Worm (Caenorhabditis elegans) whole organism, L1 larva: Measurements from ENCODE around the gene osm-9.

ENCODE experiments used
- aha-1 ChIP-seq: fragments of 150-350 bp; optimal IDR thresholded peaks from 2 replicates; lab custom pipeline; 2014; ENCODE audit warnings: missing biosample characterization, missing genetic modification characterization
- alr-1 ChIP-seq: fragments of 200-800 bp; sonication (Bioruptor generic); optimal IDR thresholded peaks from 2 replicates; lab custom pipeline; 2018; ENCODE audit warnings: borderline replicate concordance, mild to moderate bottlenecking, missing genetic modification characterization, missing compliant biosample characterization
- aly-2 ChIP-seq: fragments of 150-350 bp; optimal IDR thresholded peaks from 2 replicates; lab custom pipeline; 2014; ENCODE audit warnings: missing biosample characterization, missing genetic modification characterization
- ama-1 ChIP-seq: fragments of 150-350 bp; optimal IDR thresholded peaks from 2 replicates; lab custom pipeline; 2014
- ceh-8 ChIP-seq: fragments of 200-800 bp; sonication (Bioruptor generic); optimal IDR thresholded peaks from 2 replicates; lab custom pipeline; 2018; ENCODE audit warnings: mild to moderate bottlenecking, missing genetic modification characterization, moderate library complexity, missing compliant biosample characterization
- ceh-82 ChIP-seq, 3 experiments: fragments of 150-350 bp in 1 of 3; sonication (generic microtip) in 2 of 3; optimal IDR thresholded peaks; 2 replicates each; lab custom pipeline; 2014 to 2017; ENCODE audit warnings: missing biosample characterization in 3 of 3, missing genetic modification characterization in 3 of 3
- ceh-88 ChIP-seq: fragments of 200-800 bp; sonication (Bioruptor generic); IDR thresholded peaks from 2 replicates; pipeline ENCODE4 v1.3.6; 2022; ENCODE audit warnings: missing genetic modification characterization, missing compliant biosample characterization
- dpl-1 ChIP-seq, 3 experiments: fragments of 150-350 bp in 2 of 3; sonication (generic microtip) in 1 of 3; optimal IDR thresholded peaks; 2 replicates each; lab custom pipeline; 2014 to 2017; ENCODE audit warnings: missing biosample characterization in 3 of 3, missing genetic modification characterization in 3 of 3, missing genetic modification reagents in 3 of 3
- efl-1 ChIP-seq, 4 experiments: fragments of 150-350 bp; optimal IDR thresholded peaks in 3 of 4; peaks in 1 of 4; 1 replicate in 1 of 4; 2 replicates in 3 of 4; lab custom pipeline; 2014; ENCODE audit warnings: missing biosample characterization in 2 of 4, missing genetic modification characterization in 2 of 4, missing genetic modification reagents in 2 of 4
- egl-13 ChIP-seq: sonication (generic microtip); optimal IDR thresholded peaks from 2 replicates; lab custom pipeline; 2016; ENCODE audit warnings: missing genotype, missing genetic modification reagents, missing genetic modification characterization, missing compliant biosample characterization
- elt-2 ChIP-seq: sonication (generic microtip); optimal IDR thresholded peaks from 2 replicates; lab custom pipeline; 2016; ENCODE audit warnings: missing genetic modification characterization, mild to moderate bottlenecking, inconsistent platforms, missing compliant biosample characterization, missing genetic modification reagents
- fkh-8 ChIP-seq: sonication (generic microtip); optimal IDR thresholded peaks from 2 replicates; lab custom pipeline; 2016; ENCODE audit warnings: mild to moderate bottlenecking, missing genetic modification characterization, missing compliant biosample characterization
- fos-1 ChIP-seq: fragments of 150-350 bp; optimal IDR thresholded peaks from 2 replicates; lab custom pipeline; 2014; ENCODE audit warnings: missing biosample characterization, missing genetic modification characterization
- hlh-17 ChIP-seq: fragments of 200-800 bp; sonication (Bioruptor generic); optimal IDR thresholded peaks from 2 replicates; lab custom pipeline; 2018; ENCODE audit warnings: missing genetic modification characterization, mild to moderate bottlenecking, missing compliant biosample characterization, moderate library complexity, borderline replicate concordance
- hlh-4 ChIP-seq: sonication (generic microtip); optimal IDR thresholded peaks from 2 replicates; lab custom pipeline; 2016; ENCODE audit warnings: mild to moderate bottlenecking, missing genetic modification characterization, missing compliant biosample characterization
- lin-13 ChIP-seq: fragments of 150-350 bp; optimal IDR thresholded peaks from 2 replicates; lab custom pipeline; 2014; ENCODE audit warnings: missing biosample characterization, missing genetic modification reagents, missing genetic modification characterization
- lin-14 ChIP-seq: fragments of 200-800 bp; sonication (Bioruptor generic); optimal IDR thresholded peaks from 2 replicates; lab custom pipeline; 2018; ENCODE audit warnings: mild to moderate bottlenecking, missing genetic modification characterization, moderate library complexity, missing compliant biosample characterization
- mab-9 ChIP-seq: fragments of 200-800 bp; sonication (Bioruptor generic); IDR thresholded peaks from 2 replicates; pipeline ENCODE4 v1.3.6; 2022; ENCODE audit warnings: missing genetic modification reagents, missing genetic modification characterization, missing compliant biosample characterization
- mdl-1 ChIP-seq, 2 experiments: fragments of 150-350 bp; optimal IDR thresholded peaks; 2 replicates each; lab custom pipeline; 2014 to 2017; ENCODE audit warnings: missing biosample characterization in 2 of 2, missing genetic modification characterization in 2 of 2, inconsistent platforms in 1 of 2
- mep-1 ChIP-seq: fragments of 150-350 bp; optimal IDR thresholded peaks from 2 replicates; lab custom pipeline; 2014; ENCODE audit warnings: missing biosample characterization, missing genetic modification characterization
- nhr-11 ChIP-seq: fragments of 150-350 bp; optimal IDR thresholded peaks from 2 replicates; lab custom pipeline; 2014; ENCODE audit warnings: missing biosample characterization, missing genetic modification characterization
- nhr-19 ChIP-seq: fragments of 200-800 bp; sonication (Bioruptor generic); conservative IDR thresholded peaks from 2 replicates; pipeline ENCODE4 v1.3.6; 2022; ENCODE audit warnings: missing genetic modification characterization, missing compliant biosample characterization
- nhr-20 ChIP-seq: sonication (generic microtip); optimal IDR thresholded peaks from 2 replicates; lab custom pipeline; 2016; ENCODE audit warnings: mild to moderate bottlenecking, missing genetic modification characterization, missing compliant biosample characterization
- nhr-47 ChIP-seq: sonication (generic microtip); optimal IDR thresholded peaks from 2 replicates; lab custom pipeline; 2016; ENCODE audit warnings: mild to moderate bottlenecking, missing genetic modification characterization, moderate library complexity, missing compliant biosample characterization
- nhr-85 ChIP-seq: sonication (generic microtip); peaks from one replicate; lab custom pipeline; 2016; ENCODE audit warnings: missing genetic modification characterization, inconsistent platforms, missing compliant biosample characterization
- pag-3 ChIP-seq: sonication (generic microtip); optimal IDR thresholded peaks from 2 replicates; lab custom pipeline; 2017; ENCODE audit warnings: missing genetic modification characterization, mild to moderate bottlenecking, missing compliant biosample characterization, antibody characterized with exemption, borderline replicate concordance; ENCODE audit not compliant: insufficient read depth
- snu-23 ChIP-seq: sonication (generic microtip); optimal IDR thresholded peaks from 2 replicates; lab custom pipeline; 2016; ENCODE audit warnings: missing genetic modification characterization, missing compliant biosample characterization
- sox-4 ChIP-seq: sonication (generic microtip); optimal IDR thresholded peaks from 2 replicates; lab custom pipeline; 2016; ENCODE audit warnings: missing genetic modification characterization, missing compliant biosample characterization
- sup-37 ChIP-seq: fragments of 200-800 bp; sonication (Bioruptor generic); optimal IDR thresholded peaks from 2 replicates; lab custom pipeline; 2018; ENCODE audit warnings: mild to moderate bottlenecking, missing genetic modification characterization, missing compliant biosample characterization
- tlp-1 ChIP-seq: fragments of 150-350 bp; optimal IDR thresholded peaks from 2 replicates; lab custom pipeline; 2014; ENCODE audit warnings: missing biosample characterization, missing genetic modification characterization
- unc-130 ChIP-seq: fragments of 150-350 bp; optimal IDR thresholded peaks from 2 replicates; lab custom pipeline; 2017; ENCODE audit warnings: missing biosample characterization, missing genetic modification characterization, inconsistent platforms
- unc-86 ChIP-seq: sonication (generic microtip); optimal IDR thresholded peaks from 2 replicates; lab custom pipeline; 2016; ENCODE audit warnings: missing genetic modification characterization, missing compliant biosample characterization
- vab-15 ChIP-seq: sonication (generic microtip); optimal IDR thresholded peaks from 2 replicates; lab custom pipeline; 2017; ENCODE audit warnings: missing genotype, mild to moderate bottlenecking, missing genetic modification characterization, missing compliant biosample characterization
- zag-1 ChIP-seq: fragments of 150-350 bp; optimal IDR thresholded peaks from 2 replicates; lab custom pipeline; 2014; ENCODE audit warnings: missing biosample characterization, missing genetic modification characterization
- zip-4 ChIP-seq: fragments of 200-800 bp; sonication (Bioruptor generic); optimal IDR thresholded peaks from 2 replicates; lab custom pipeline; 2018; ENCODE audit warnings: mild to moderate bottlenecking, missing genetic modification characterization, moderate library complexity, missing compliant biosample characterization

Gene osm-9

DNA sequence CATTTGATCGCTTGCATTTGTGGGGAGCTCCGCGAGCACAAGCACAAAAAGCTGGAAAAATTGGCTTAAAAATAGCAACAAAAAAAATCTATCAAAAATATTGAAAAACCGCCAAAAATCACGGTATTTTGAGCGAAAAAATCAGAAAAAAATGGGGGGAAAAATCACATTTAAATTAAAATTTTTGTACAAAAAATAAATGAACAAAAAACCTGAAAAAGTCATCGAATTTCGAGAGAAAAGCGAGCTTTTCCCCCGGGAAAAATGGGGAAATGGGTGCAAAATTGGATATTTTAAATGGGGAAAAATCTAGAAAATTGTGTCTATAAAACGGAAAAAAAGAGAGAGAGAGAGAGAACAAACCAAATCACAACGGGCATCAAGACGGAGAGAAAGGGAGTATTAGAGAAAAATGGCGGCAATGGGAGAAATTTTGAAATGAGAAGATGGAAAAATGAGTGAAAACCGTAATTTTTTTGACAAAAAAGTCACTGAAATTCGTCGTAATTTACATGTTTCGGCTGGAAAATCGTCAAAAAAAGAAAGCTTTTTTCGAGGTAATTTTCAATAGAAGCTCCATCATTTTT lies 47.7 kb downstream of the osm-9 start, which contains the start of gene ced-10:
Gene ced-10 (minus strand): TSS at position 51 of the 587 bp plus-strand sequence.
- TF ChIP-seq mab-9 (no peak), hlh-4 (tag; lab: Kevin White, UChicago) (no peak), dpl-1 (GFP tag; optimal IDR thresholded peaks at IDR 0.05; lab: Kevin White, UChicago) (peak in 2 of 3 experiments; percentile 1 to 10), efl-1 (optimal IDR thresholded peaks at IDR 0.05; lab: Kevin White, UChicago) (peak in 1 of 2 experiments; percentile 3), efl-1 (GFP tag; optimal IDR thresholded peaks at IDR 0.05 in 1 of 2; lab: Kevin White, UChicago) (peak; percentile 21 to 93), fos-1 (tag; lab: Kevin White, UChicago) (no peak)

DNA sequence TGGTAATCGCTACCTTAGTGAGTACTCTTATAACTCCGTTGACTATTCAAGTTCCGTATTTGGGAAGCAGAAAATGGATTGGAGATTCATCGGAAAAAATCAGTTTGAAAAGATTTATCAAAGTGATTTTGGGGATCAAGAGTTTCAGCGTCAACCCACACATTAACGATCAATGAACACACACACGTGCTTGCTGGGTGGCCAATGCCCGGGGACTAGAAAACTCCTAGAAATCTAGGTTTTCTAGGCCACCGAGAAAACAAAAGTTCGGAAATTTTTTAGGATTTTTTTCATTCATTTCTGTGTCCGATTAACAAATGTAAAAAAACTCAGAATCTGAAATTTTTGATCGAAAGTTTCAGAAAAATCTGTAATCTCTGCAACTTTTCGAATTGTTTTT lies 51.3 kb downstream of the osm-9 start:
- TF ChIP-seq efl-1 (optimal IDR thresholded peaks at IDR 0.05; lab: Kevin White, UChicago) = peak in 1 of 2 experiments; percentile 11
- TF ChIP-seq efl-1 (GFP tag; optimal IDR thresholded peaks at IDR 0.05 in 1 of 2; lab: Kevin White, UChicago) = peak in 1 of 2 experiments; percentile 61
- no peak for TF ChIP-seq nhr-20 (tag; lab: Kevin White, UChicago)
- TF ChIP-seq ceh-88 = no peak
- 0 out of 2 replicates have a peak, but pooled peaks have one; percentile 20 for TF ChIP-seq nhr-19 (GFP tag; lab: Robert Waterston, UW)
- TF ChIP-seq, all 84 proteins: peak for 2

DNA sequence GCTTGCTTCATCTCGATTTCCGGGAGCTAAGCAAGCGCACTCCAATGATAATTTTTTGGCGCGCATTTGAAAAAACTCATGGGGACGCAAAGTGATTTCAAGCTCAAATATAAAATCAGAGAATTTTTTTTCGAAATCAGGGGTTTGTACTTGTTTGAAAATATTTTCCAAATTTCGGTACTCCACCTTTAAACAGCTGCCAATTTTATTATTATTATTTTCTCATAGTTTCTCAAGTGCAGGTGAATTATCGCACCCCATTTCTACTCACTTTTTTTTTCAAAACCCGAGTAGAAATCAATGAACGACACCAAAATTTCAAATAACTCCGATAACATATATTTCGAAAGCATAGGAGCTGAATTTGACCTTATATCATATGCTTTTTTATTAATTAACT lies 53.1 kb downstream of the osm-9 start, which contains the start of gene srz-83:
Gene srz-83 (plus strand): TSS at position 301 of the 400 bp plus-strand sequence.
- TF ChIP-seq mep-1 (tag; lab: Kevin White, UChicago) = no peak
- no peak for TF ChIP-seq ama-1 (lab: Kevin White, UChicago)
- no peak for TF ChIP-seq ceh-8 (GFP tag; lab: Kevin White, UChicago)
- no peak for TF ChIP-seq tlp-1
- no peak for TF ChIP-seq nhr-47 (tag; lab: Kevin White, UChicago)
- TF ChIP-seq ceh-82 (tag; optimal IDR thresholded peaks at IDR 0.05; lab: Kevin White, UChicago) = no peak
- no peak for TF ChIP-seq nhr-85
- no peak for TF ChIP-seq aha-1 (tag; lab: Kevin White, UChicago)
- TF ChIP-seq unc-130 (tag; lab: Kevin White, UChicago) = no peak
- TF ChIP-seq elt-2 (tag; lab: Kevin White, UChicago) = no peak
- no peak for TF ChIP-seq zip-4 (GFP tag; lab: Kevin White, UChicago)
- no peak for TF ChIP-seq nhr-20 (tag; lab: Kevin White, UChicago)
- TF ChIP-seq lin-13 (GFP tag; lab: Kevin White, UChicago) = no peak

DNA sequence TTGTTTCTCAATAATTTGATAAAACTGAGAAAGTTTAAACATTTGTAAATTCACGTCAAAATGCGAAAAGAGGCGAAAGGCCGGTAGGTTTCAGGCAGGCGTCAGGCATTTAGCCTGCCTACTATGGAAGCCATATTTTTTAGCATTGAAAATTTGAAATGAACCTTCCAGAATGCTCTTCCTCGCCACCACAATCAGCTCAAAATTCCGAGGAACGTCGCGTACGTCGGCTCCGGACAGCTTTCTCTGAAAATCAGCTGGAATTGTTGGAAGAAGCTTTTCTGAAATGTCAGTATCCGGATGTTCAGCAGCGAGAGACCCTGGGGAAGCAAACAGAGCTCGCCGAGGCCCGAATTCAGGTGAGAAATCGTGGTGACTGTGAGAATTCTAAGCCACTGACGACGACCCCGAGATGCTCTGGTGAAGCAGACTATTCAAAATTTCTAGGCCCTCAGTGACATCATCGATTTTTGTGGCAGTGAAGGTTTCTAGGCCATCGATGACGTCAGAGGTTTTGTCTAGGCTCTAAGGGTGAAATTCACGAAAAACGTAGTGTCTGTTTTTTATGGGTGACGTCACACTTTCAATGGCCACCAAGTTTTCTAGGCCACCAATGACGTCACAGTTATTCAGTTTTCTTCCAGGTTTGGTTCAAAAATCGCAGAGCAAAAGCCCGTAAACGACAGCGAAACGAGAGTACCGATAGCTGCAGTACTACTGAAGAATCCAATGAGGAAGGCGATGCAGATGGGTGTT lies 55.1 kb downstream of the osm-9 start:
- TF ChIP-seq egl-13 (tag; lab: Kevin White, UChicago) = no peak
- no peak for TF ChIP-seq aly-2
- no peak for TF ChIP-seq nhr-85
- TF ChIP-seq vab-15 = no peak
- TF ChIP-seq snu-23 (GFP tag; lab: Kevin White, UChicago) = no peak
- TF ChIP-seq tlp-1 = no peak
- TF ChIP-seq alr-1 (tag; lab: Kevin White, UChicago) = no peak
- no peak for TF ChIP-seq lin-14 (GFP tag; lab: Kevin White, UChicago)
- no peak for TF ChIP-seq pag-3
- no peak for TF ChIP-seq nhr-11 (tag; lab: Kevin White, UChicago)
- TF ChIP-seq unc-130 (tag; lab: Kevin White, UChicago) = no peak
- no peak for TF ChIP-seq unc-86 (tag; lab: Kevin White, UChicago)
- no peak for TF ChIP-seq mdl-1 (tag; optimal IDR thresholded peaks at IDR 0.05; lab: Kevin White, UChicago)
- TF ChIP-seq zag-1 (tag; lab: Kevin White, UChicago) = no peak
- no peak for TF ChIP-seq fkh-8 (tag; lab: Kevin White, UChicago)
- TF ChIP-seq hlh-17 = no peak
- no peak for TF ChIP-seq sox-4 (tag; lab: Kevin White, UChicago)
- TF ChIP-seq sup-37 (GFP tag; lab: Kevin White, UChicago) = no peak
- no peak for TF ChIP-seq nhr-47 (tag; lab: Kevin White, UChicago)
- no peak for TF ChIP-seq fos-1 (tag; lab: Kevin White, UChicago)
